Fruit fly (Drosophila melanogaster) whole organism, embryonic: Measurements from ENCODE around the gene saturn.

Source experiments
- ATbp ChIP-seq: fragments of 200-800 bp; sonication (Bioruptor generic); optimal IDR thresholded peaks from 2 replicates; lab custom pipeline; 2017; ENCODE audit warnings: missing biosample characterization, mild to moderate bottlenecking, missing genetic modification characterization, missing genetic modification reagents
- Bteb2 ChIP-seq: fragments of 200-800 bp; sonication (Bioruptor generic); optimal IDR thresholded peaks from 2 replicates; lab custom pipeline; 2016; ENCODE audit warnings: missing biosample characterization, missing genetic modification characterization
- C15 ChIP-seq: fragments of 200-800 bp; sonication (Bioruptor generic); IDR thresholded peaks from 3 replicates; pipeline ENCODE4 v1.3.6; 2022; ENCODE audit warnings: missing biosample characterization, missing genetic modification characterization
- CG10147 ChIP-seq: fragments of 200-800 bp; sonication (Bioruptor generic); optimal IDR thresholded peaks from 2 replicates; lab custom pipeline; 2019; ENCODE audit warnings: missing biosample characterization, mild to moderate bottlenecking, missing genetic modification characterization, moderate library complexity
- CG1024 ChIP-seq: fragments of 200-800 bp; sonication (Bioruptor generic); IDR thresholded peaks from 2 replicates; pipeline ENCODE4 v1.3.6; 2022; ENCODE audit warnings: missing biosample characterization, missing genetic modification characterization
- CG10431 ChIP-seq: fragments of 200-800 bp; sonication (Bioruptor generic); optimal IDR thresholded peaks from 3 replicates; lab custom pipeline; 2018; ENCODE audit warnings: missing biosample characterization, mild to moderate bottlenecking, missing genetic modification characterization
- CG12071 ChIP-seq: fragments of 200-800 bp; sonication (Bioruptor generic); optimal IDR thresholded peaks from 3 replicates; lab custom pipeline; 2018; ENCODE audit warnings: missing biosample characterization, mild to moderate bottlenecking, missing genetic modification characterization
- CG12219 ChIP-seq: fragments of 200-800 bp; sonication (Bioruptor generic); optimal IDR thresholded peaks from 3 replicates; lab custom pipeline; 2018; ENCODE audit warnings: missing biosample characterization, mild to moderate bottlenecking, missing genetic modification characterization
- CG1233 ChIP-seq: fragments of 200-800 bp; sonication (Bioruptor generic); optimal IDR thresholded peaks from 4 replicates; lab custom pipeline; 2018; ENCODE audit warnings: missing biosample characterization, mild to moderate bottlenecking, missing genetic modification characterization
- CG12942 ChIP-seq: fragments of 200-800 bp; sonication (Bioruptor generic); optimal IDR thresholded peaks from 3 replicates; lab custom pipeline; 2016; ENCODE audit warnings: missing biosample characterization, missing genetic modification characterization
- CG13775 ChIP-seq: fragments of 200-800 bp; sonication (Bioruptor generic); optimal IDR thresholded peaks from 3 replicates; lab custom pipeline; 2017; ENCODE audit warnings: missing biosample characterization, mild to moderate bottlenecking, missing genetic modification characterization
- CG13894 ChIP-seq: fragments of 200-800 bp; sonication (Bioruptor generic); optimal IDR thresholded peaks from 3 replicates; lab custom pipeline; 2018; ENCODE audit warnings: missing biosample characterization, mild to moderate bottlenecking, missing genetic modification characterization, moderate library complexity
- CG16863 ChIP-seq: fragments of 200-800 bp; sonication (Bioruptor generic); optimal IDR thresholded peaks from 3 replicates; lab custom pipeline; 2016; ENCODE audit warnings: missing biosample characterization, missing genetic modification characterization
- CG17359 ChIP-seq: fragments of 200-800 bp; sonication (Bioruptor generic); optimal IDR thresholded peaks from 3 replicates; lab custom pipeline; 2018; ENCODE audit warnings: missing biosample characterization, mild to moderate bottlenecking, missing genetic modification characterization, moderate library complexity
- CG17829 ChIP-seq: fragments of 200-800 bp; optimal IDR thresholded peaks from 2 replicates; lab custom pipeline; 2019; ENCODE audit warnings: missing biosample characterization, mild to moderate bottlenecking, missing genetic modification characterization, moderate library complexity
- CG18764 ChIP-seq: fragments of 200-800 bp; sonication (Bioruptor generic); optimal IDR thresholded peaks from 3 replicates; lab custom pipeline; 2016; ENCODE audit warnings: missing biosample characterization, missing genetic modification characterization
- CG2202 ChIP-seq: fragments of 200-800 bp; sonication (Bioruptor generic); optimal IDR thresholded peaks from 2 replicates; lab custom pipeline; 2018; ENCODE audit warnings: missing biosample characterization, mild to moderate bottlenecking, missing genetic modification characterization
- CG2678 ChIP-seq: fragments of 200-800 bp; sonication (Bioruptor generic); optimal IDR thresholded peaks from 3 replicates; lab custom pipeline; 2019; ENCODE audit warnings: missing biosample characterization, mild to moderate bottlenecking, missing genetic modification characterization, moderate library complexity
- CG3281 ChIP-seq: fragments of 200-800 bp; sonication (Bioruptor generic); optimal IDR thresholded peaks from 3 replicates; lab custom pipeline; 2017; ENCODE audit warnings: missing biosample characterization, mild to moderate bottlenecking, missing genetic modification characterization
- CG3726 ChIP-seq: fragments of 200-800 bp; sonication (Bioruptor generic); IDR thresholded peaks from 3 replicates; pipeline ENCODE4, ENCODE4 v1.3.6; 2022; ENCODE audit warnings: missing biosample characterization, missing genetic modification characterization
- CG4328 ChIP-seq: fragments of 200-800 bp; sonication (Bioruptor generic); optimal IDR thresholded peaks from 3 replicates; lab custom pipeline; 2017; ENCODE audit warnings: missing biosample characterization, missing genetic modification reagents, missing genetic modification characterization
- CG4617 ChIP-seq: fragments of 200-800 bp; sonication (Bioruptor generic); optimal IDR thresholded peaks from 3 replicates; lab custom pipeline; 2016; ENCODE audit warnings: missing biosample characterization, missing genetic modification characterization, borderline replicate concordance
- CG5180 ChIP-seq: fragments of 200-800 bp; sonication (Bioruptor generic); optimal IDR thresholded peaks from 3 replicates; lab custom pipeline; 2017; ENCODE audit warnings: missing biosample characterization, missing genetic modification characterization, mild to moderate bottlenecking, moderate library complexity, missing genetic modification reagents
- CG6813 ChIP-seq: fragments of 200-800 bp; sonication (Bioruptor generic); optimal IDR thresholded peaks from 2 replicates; lab custom pipeline; 2017; ENCODE audit warnings: missing biosample characterization, missing genetic modification characterization, mild to moderate bottlenecking, moderate library complexity, missing genetic modification reagents
- CG7963 ChIP-seq: fragments of 200-800 bp; sonication (Bioruptor generic); IDR thresholded peaks from 3 replicates; pipeline ENCODE4 v1.3.6; 2022; ENCODE audit warnings: missing biosample characterization, missing genetic modification characterization; ENCODE audit not compliant: partially characterized antibody
- CG8290 ChIP-seq, 3 experiments: fragments of 200-800 bp; sonication (Bioruptor generic); optimal IDR thresholded peaks; 2 replicates each; lab custom pipeline; 2016 to 2019; ENCODE audit warnings: missing biosample characterization in 3 of 3, missing genetic modification characterization in 3 of 3, mild to moderate bottlenecking in 2 of 3, moderate library complexity in 1 of 3
- CG9797 ChIP-seq: fragments of 200-800 bp; sonication (Bioruptor generic); optimal IDR thresholded peaks from 3 replicates; lab custom pipeline; 2018; ENCODE audit warnings: missing biosample characterization, mild to moderate bottlenecking, missing genetic modification characterization
- CrebB ChIP-seq: fragments of 200-800 bp; sonication (Bioruptor generic); optimal IDR thresholded peaks from 3 replicates; lab custom pipeline; 2018; ENCODE audit warnings: missing biosample characterization, mild to moderate bottlenecking, missing genetic modification characterization
- D ChIP-seq, 2 experiments: fragments of 200-800 bp in 1 of 2; fragments of >200 bp in 1 of 2; sonication (Bioruptor generic) in 1 of 2; optimal IDR thresholded peaks; 2 replicates in 1 of 2; 3 replicates in 1 of 2; lab custom pipeline; 2017; ENCODE audit warnings: mild to moderate bottlenecking in 1 of 2, missing biosample characterization in 1 of 2, missing genetic modification characterization in 1 of 2, missing genetic modification reagents in 1 of 2
- Dad ChIP-seq: fragments of 200-800 bp; sonication (Bioruptor generic); optimal IDR thresholded peaks from 3 replicates; lab custom pipeline; 2016; ENCODE audit warnings: missing biosample characterization, missing genetic modification characterization
- Mes4 ChIP-seq: fragments of 200-800 bp; sonication (Bioruptor generic); optimal IDR thresholded peaks from 2 replicates; lab custom pipeline; 2016; ENCODE audit warnings: missing biosample characterization, missing genetic modification characterization
- TFAM ChIP-seq: fragments of 200-800 bp; sonication (Bioruptor generic); optimal IDR thresholded peaks from 2 replicates; lab custom pipeline; 2017; ENCODE audit warnings: missing biosample characterization, missing genetic modification characterization, inconsistent platforms
- caup ChIP-seq: fragments of 200-800 bp; sonication (Bioruptor generic); optimal IDR thresholded peaks from 3 replicates; lab custom pipeline; 2017; ENCODE audit warnings: missing biosample characterization, mild to moderate bottlenecking, missing genetic modification characterization, moderate library complexity; ENCODE audit not compliant: severe bottlenecking
- cwo ChIP-seq: fragments of 200-800 bp; sonication (Bioruptor generic); optimal IDR thresholded peaks from 3 replicates; lab custom pipeline; 2017; ENCODE audit warnings: missing biosample characterization, missing genetic modification characterization, mild to moderate bottlenecking, moderate library complexity, missing genetic modification reagents
- dmrt99B ChIP-seq: fragments of 200-800 bp; sonication (Bioruptor generic); optimal IDR thresholded peaks from 2 replicates; lab custom pipeline; 2018; ENCODE audit warnings: missing biosample characterization, mild to moderate bottlenecking, missing genetic modification characterization, moderate library complexity
- fd3F ChIP-seq: fragments of 200-800 bp; sonication (Bioruptor generic); optimal IDR thresholded peaks from 2 replicates; lab custom pipeline; 2018; ENCODE audit warnings: missing biosample characterization, mild to moderate bottlenecking, missing genetic modification characterization, moderate library complexity
- luna ChIP-seq: fragments of 200-800 bp; sonication (Bioruptor generic); optimal IDR thresholded peaks from 2 replicates; lab custom pipeline; 2016; ENCODE audit warnings: missing biosample characterization, missing genetic modification characterization
- mirr ChIP-seq: fragments of 200-800 bp; sonication (Bioruptor generic); optimal IDR thresholded peaks from 3 replicates; lab custom pipeline; 2018; ENCODE audit warnings: missing biosample characterization, mild to moderate bottlenecking, missing genetic modification characterization
- nerfin-1 ChIP-seq: fragments of 200-800 bp; sonication (Bioruptor generic); optimal IDR thresholded peaks from 3 replicates; lab custom pipeline; 2019; ENCODE audit warnings: missing biosample characterization, mild to moderate bottlenecking, missing genetic modification characterization, moderate library complexity
- pfk ChIP-seq: fragments of 200-800 bp; sonication (Bioruptor generic); optimal IDR thresholded peaks from 2 replicates; lab custom pipeline; 2018; ENCODE audit warnings: missing biosample characterization, mild to moderate bottlenecking, missing genetic modification characterization, moderate library complexity
- pita ChIP-seq: fragments of 200-800 bp; sonication (Bioruptor generic); optimal IDR thresholded peaks from 2 replicates; lab custom pipeline; 2017; ENCODE audit warnings: missing biosample characterization, mild to moderate bottlenecking, missing genetic modification characterization
- sens ChIP-seq: fragments of 200-800 bp; sonication (Bioruptor generic); peaks from one replicate; lab custom pipeline; 2016; ENCODE audit warnings: missing biosample characterization, missing genetic modification characterization
- sima ChIP-seq: fragments of 200-800 bp; sonication (Bioruptor generic); optimal IDR thresholded peaks from 2 replicates; lab custom pipeline; 2016; ENCODE audit warnings: missing biosample characterization, missing genetic modification characterization
- tgo ChIP-seq: fragments of 200-800 bp; sonication (Bioruptor generic); IDR thresholded peaks from 3 replicates; pipeline ENCODE4 v1.3.6; 2022; ENCODE audit warnings: missing biosample characterization, missing genetic modification characterization
- trem ChIP-seq: fragments of 200-800 bp; optimal IDR thresholded peaks from 3 replicates; lab custom pipeline; 2019; ENCODE audit warnings: missing biosample characterization, mild to moderate bottlenecking, missing genetic modification characterization, moderate library complexity
- unpg ChIP-seq: fragments of 200-800 bp; sonication (Bioruptor generic); optimal IDR thresholded peaks from 3 replicates; lab custom pipeline; 2018; ENCODE audit warnings: missing biosample characterization, mild to moderate bottlenecking, missing genetic modification characterization, moderate library complexity
- yki ChIP-seq: fragments of >200 bp; optimal IDR thresholded peaks from 3 replicates; lab custom pipeline; 2018

saturn gene

DNA sequence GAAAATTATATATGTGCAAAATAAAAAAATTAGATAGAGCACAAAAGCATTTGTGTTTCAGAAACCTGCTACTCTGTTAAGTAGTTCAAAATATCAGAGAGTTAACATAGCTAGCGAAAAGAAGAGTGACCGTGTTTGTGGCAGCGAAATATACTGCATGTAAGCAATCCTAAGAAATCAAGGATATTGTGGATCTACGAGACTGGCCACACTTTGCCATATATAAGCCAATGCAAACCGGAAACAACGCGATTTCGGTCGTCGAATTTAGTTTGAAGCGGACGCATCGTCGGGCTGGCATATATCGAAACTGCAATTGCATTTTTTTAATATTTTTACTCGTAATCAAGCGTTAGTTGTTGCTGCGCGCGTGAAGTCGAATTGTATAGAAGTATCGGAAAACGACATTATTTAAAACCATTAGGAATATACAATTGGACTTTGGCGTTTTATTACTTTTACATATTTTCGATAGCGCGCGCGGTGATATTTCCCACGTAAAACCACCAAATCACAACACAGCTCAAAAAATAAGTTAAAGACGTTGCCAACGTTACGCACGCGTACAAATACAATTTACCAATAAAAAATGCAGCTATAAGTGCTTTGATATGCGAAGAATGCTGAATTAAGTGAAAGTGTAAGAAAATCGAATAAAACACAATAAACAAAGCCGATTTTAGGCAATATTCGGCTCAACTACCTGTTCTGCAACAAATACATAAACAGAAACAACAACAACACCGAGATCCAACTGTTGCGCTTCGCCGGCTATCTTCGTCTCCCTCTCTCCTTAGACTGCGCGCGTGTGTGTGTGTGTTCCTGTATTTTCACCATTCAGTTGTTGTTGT is 12.3 kb upstream of the saturn start, which contains the start of gene nuf (continued):
- TF ChIP-seq TFAM (GFP tag; lab: Kevin White, UChicago) (no peak), CG1024 (GFP tag; lab: Robert Waterston, UW) (peak; percentile 52; the same call in 1 of the 2 replicates), fd3F (GFP tag; lab: Kevin White, UChicago) (no peak), caup (GFP tag; lab: Kevin White, UChicago) (peak; percentile 86), CG1233 (GFP tag; lab: Kevin White, UChicago) (peak; percentile 15), CrebB (peak; percentile 73), C15 (GFP tag; lab: Robert Waterston, UW) (no peak), dmrt99B (tag; lab: Kevin White, UChicago) (peak; percentile 50), Mes4 (GFP tag; lab: Kevin White, UChicago) (peak; percentile 9), CG2678 (tag; lab: Kevin White, UChicago) (peak; percentile 38), CG4617 (GFP tag; lab: Kevin White, UChicago) (no peak), CG16863 (GFP tag; lab: Kevin White, UChicago) (no peak), sima (no peak), sens (GFP tag; lab: Kevin White, UChicago) (peak; percentile 88), CG18764 (peak; percentile 18), CG9797 (GFP tag; lab: Kevin White, UChicago) (peak; percentile 71), Bteb2 (no peak), CG8290 (GFP tag; optimal IDR thresholded peaks at IDR 0.05; lab: Kevin White, UChicago) (no peak), CG8290 (tag; optimal IDR thresholded peaks at IDR 0.05; lab: Kevin White, UChicago) (peak; percentile 0 to 72), trem (tag; lab: Kevin White, UChicago) (peak; percentile 51), pfk (peak; percentile 60), CG3281 (GFP tag; lab: Kevin White, UChicago) (peak; percentile 85), D (optimal IDR thresholded peaks at IDR 0.05; lab: Kevin White, UChicago) (no peak), D (GFP tag; optimal IDR thresholded peaks at IDR 0.05; lab: Kevin White, UChicago) (peak; percentile 27), CG12071 (GFP tag; lab: Kevin White, UChicago) (peak; percentile 89), pita (peak; percentile 61), tgo (GFP tag; lab: Robert Waterston, UW) (peak; percentile 14; the same call in 1 of the 3 replicates), mirr (GFP tag; lab: Kevin White, UChicago) (peak; percentile 67), CG2202 (tag; lab: Kevin White, UChicago) (peak; percentile 25), yki (lab: Kevin White, UChicago) (no peak), CG6813 (GFP tag; lab: Kevin White, UChicago) (peak; percentile 78), ATbp (peak; percentile 59), CG12219 (GFP tag; lab: Kevin White, UChicago) (peak; percentile 39), CG17829 (tag; lab: Kevin White, UChicago) (peak; percentile 49), CG12942 (no peak), CG3726 (GFP tag; lab: Robert Waterston, UW) (no peak), unpg (GFP tag; lab: Kevin White, UChicago) (peak; percentile 44), luna (GFP tag; lab: Kevin White, UChicago) (no peak), Dad (GFP tag; lab: Kevin White, UChicago) (peak; percentile 7), CG7963 (peak; percentile 32; the same call in 1 of the 3 replicates), CG17359 (tag; lab: Kevin White, UChicago) (peak; percentile 34), CG4328 (GFP tag; lab: Kevin White, UChicago) (peak; percentile 75), nerfin-1 (no peak), CG13894 (peak; percentile 82), CG5180 (GFP tag; lab: Kevin White, UChicago) (peak; percentile 62), cwo (GFP tag; lab: Kevin White, UChicago) (peak; percentile 31), CG10147 (GFP tag; lab: Kevin White, UChicago) (peak; percentile 54), CG10431 (peak; percentile 62), CG13775 (peak; percentile 38)
